Worm (Caenorhabditis elegans) whole organism, late embryonic: ENCODE data around the gene B0524.6.

Experiments
- C08G9.2 ChIP-seq: sonication (generic microtip); optimal IDR thresholded peaks from 2 replicates; lab custom pipeline; 2016; ENCODE audit warnings: mild to moderate bottlenecking, missing genetic modification characterization, moderate library complexity, missing compliant biosample characterization
- C38D4.7 ChIP-seq: fragments of 200-800 bp; sonication (Bioruptor generic); optimal IDR thresholded peaks from 2 replicates; lab custom pipeline; 2018; ENCODE audit warnings: mild to moderate bottlenecking, missing genetic modification characterization, moderate library complexity, missing compliant biosample characterization
- F13H6.1 ChIP-seq: sonication (generic microtip); optimal IDR thresholded peaks from 2 replicates; lab custom pipeline; 2016; ENCODE audit warnings: missing genetic modification characterization, missing compliant biosample characterization
- K09A11.1 ChIP-seq: sonication (generic microtip); optimal IDR thresholded peaks from 2 replicates; lab custom pipeline; 2017; ENCODE audit warnings: antibody characterized with exemption, mild to moderate bottlenecking, missing genetic modification characterization, missing compliant biosample characterization; ENCODE audit not compliant: insufficient read depth
- T23F11.4 ChIP-seq: fragments of 200-800 bp; sonication (Bioruptor generic); optimal IDR thresholded peaks from 2 replicates; lab custom pipeline; 2018; ENCODE audit warnings: mild to moderate bottlenecking, missing genetic modification characterization, missing compliant biosample characterization
- ceh-18 ChIP-seq: sonication (generic microtip); optimal IDR thresholded peaks from 2 replicates; lab custom pipeline; 2016; ENCODE audit warnings: missing genetic modification characterization, missing compliant biosample characterization
- ceh-19 ChIP-seq: fragments of 200-800 bp; sonication (Bioruptor generic); optimal IDR thresholded peaks from 2 replicates; lab custom pipeline; 2018; ENCODE audit warnings: mild to moderate bottlenecking, missing genetic modification characterization, missing compliant biosample characterization
- ceh-2 ChIP-seq: sonication (generic microtip); optimal IDR thresholded peaks from 2 replicates; lab custom pipeline; 2016; ENCODE audit warnings: missing genotype, missing genetic modification characterization, missing compliant biosample characterization
- ceh-22 ChIP-seq: sonication (generic microtip); optimal IDR thresholded peaks from 2 replicates; lab custom pipeline; 2017; ENCODE audit warnings: missing biosample characterization, missing genetic modification characterization
- ceh-30 ChIP-seq: fragments of 150-350 bp; optimal IDR thresholded peaks from 2 replicates; lab custom pipeline; 2014; ENCODE audit warnings: missing biosample characterization, missing genetic modification characterization
- ceh-34 ChIP-seq: sonication (generic microtip); optimal IDR thresholded peaks from 2 replicates; lab custom pipeline; 2016; ENCODE audit warnings: mild to moderate bottlenecking, missing genetic modification characterization, missing compliant biosample characterization
- ceh-45 ChIP-seq: fragments of 200-800 bp; sonication (Bioruptor generic); IDR thresholded peaks from 2 replicates; pipeline ENCODE4 v1.3.6; 2022; ENCODE audit warnings: missing genetic modification reagents, missing genetic modification characterization, missing compliant biosample characterization
- ceh-6 ChIP-seq: fragments of 200-800 bp; sonication (Bioruptor generic); optimal IDR thresholded peaks from 2 replicates; lab custom pipeline; 2018; ENCODE audit warnings: mild to moderate bottlenecking, missing genetic modification characterization, missing compliant biosample characterization
- ceh-9 ChIP-seq: sonication (generic microtip); optimal IDR thresholded peaks from 2 replicates; lab custom pipeline; 2016; ENCODE audit warnings: mild to moderate bottlenecking, missing genetic modification characterization, inconsistent platforms, missing compliant biosample characterization
- elt-2 ChIP-seq: sonication (generic microtip); optimal IDR thresholded peaks from 2 replicates; lab custom pipeline; 2016; ENCODE audit warnings: missing genetic modification reagents, missing genetic modification characterization, missing compliant biosample characterization
- elt-4 ChIP-seq: sonication (generic microtip); optimal IDR thresholded peaks from 2 replicates; lab custom pipeline; 2016; ENCODE audit warnings: missing genetic modification characterization, missing compliant biosample characterization
- ets-4 ChIP-seq: sonication (generic microtip); optimal IDR thresholded peaks from 2 replicates; lab custom pipeline; 2016; ENCODE audit warnings: missing genetic modification characterization, missing compliant biosample characterization
- eyg-1 ChIP-seq: sonication (generic microtip); optimal IDR thresholded peaks from 2 replicates; lab custom pipeline; 2016; ENCODE audit warnings: missing genotype, missing genetic modification characterization, missing compliant biosample characterization
- fkh-10 ChIP-seq: fragments of 150-350 bp; optimal IDR thresholded peaks from 2 replicates; lab custom pipeline; 2014; ENCODE audit warnings: missing biosample characterization, missing genetic modification reagents, missing genetic modification characterization
- gmeb-2 ChIP-seq: sonication (generic microtip); optimal IDR thresholded peaks from 2 replicates; lab custom pipeline; 2016; ENCODE audit warnings: missing genetic modification characterization, inconsistent platforms, missing compliant biosample characterization
- hlh-15 ChIP-seq: sonication (generic microtip); optimal IDR thresholded peaks from 2 replicates; lab custom pipeline; 2016; ENCODE audit warnings: missing genetic modification characterization, missing compliant biosample characterization
- hlh-30 ChIP-seq: sonication (generic microtip); optimal IDR thresholded peaks from 2 replicates; lab custom pipeline; 2017; ENCODE audit warnings: antibody characterized with exemption, missing genetic modification characterization, missing compliant biosample characterization; ENCODE audit not compliant: insufficient read depth
- hlh-6 ChIP-seq: sonication (generic microtip); optimal IDR thresholded peaks from 2 replicates; lab custom pipeline; 2016; ENCODE audit warnings: missing genotype, missing genetic modification characterization, missing compliant biosample characterization
- hlh-8 ChIP-seq: sonication (generic microtip); optimal IDR thresholded peaks from 2 replicates; lab custom pipeline; 2016; ENCODE audit warnings: missing genotype, missing genetic modification characterization, missing compliant biosample characterization
- lin-11 ChIP-seq: fragments of 200-800 bp; sonication (Bioruptor generic); optimal IDR thresholded peaks from 2 replicates; lab custom pipeline; 2018; ENCODE audit warnings: mild to moderate bottlenecking, missing genetic modification characterization, missing compliant biosample characterization
- madf-2 ChIP-seq: sonication (generic microtip); optimal IDR thresholded peaks from 2 replicates; lab custom pipeline; 2017; ENCODE audit warnings: missing genetic modification characterization, missing compliant biosample characterization
- mec-3 ChIP-seq: sonication (generic microtip); optimal IDR thresholded peaks from 2 replicates; lab custom pipeline; 2016; ENCODE audit warnings: borderline replicate concordance, missing genetic modification characterization, missing compliant biosample characterization
- nfya-1 ChIP-seq: sonication (generic microtip); optimal IDR thresholded peaks from 2 replicates; lab custom pipeline; 2017; ENCODE audit warnings: missing genetic modification characterization, mild to moderate bottlenecking, missing compliant biosample characterization, antibody characterized with exemption, moderate library complexity
- nhr-11 ChIP-seq: fragments of 150-350 bp; optimal IDR thresholded peaks from 2 replicates; lab custom pipeline; 2014; ENCODE audit warnings: missing biosample characterization, missing genetic modification characterization
- npax-4 ChIP-seq: sonication (generic microtip); optimal IDR thresholded peaks from 2 replicates; lab custom pipeline; 2016; ENCODE audit warnings: missing genetic modification characterization, missing compliant biosample characterization
- odd-2 ChIP-seq: sonication (generic microtip); optimal IDR thresholded peaks from 2 replicates; lab custom pipeline; 2017; ENCODE audit warnings: antibody characterized with exemption, mild to moderate bottlenecking, missing genetic modification characterization, missing compliant biosample characterization
- pag-3 ChIP-seq: sonication (generic microtip); optimal IDR thresholded peaks from 2 replicates; lab custom pipeline; 2016; ENCODE audit warnings: missing compliant biosample characterization, missing genetic modification characterization, borderline replicate concordance
- pax-1 ChIP-seq: fragments of 150-350 bp; optimal IDR thresholded peaks from 2 replicates; lab custom pipeline; 2014; ENCODE audit warnings: missing biosample characterization, missing genetic modification characterization
- pha-4 ChIP-seq: fragments of 150-350 bp; optimal IDR thresholded peaks from 2 replicates; lab custom pipeline; 2018; ENCODE audit warnings: missing biosample characterization, missing genetic modification reagents, missing genetic modification characterization
- pqm-1 ChIP-seq: sonication (generic microtip); optimal IDR thresholded peaks from 2 replicates; lab custom pipeline; 2016; ENCODE audit warnings: missing genetic modification characterization, missing compliant biosample characterization
- ref-2 ChIP-seq: sonication (generic microtip); optimal IDR thresholded peaks from 2 replicates; lab custom pipeline; 2016; ENCODE audit warnings: missing genetic modification characterization, missing compliant biosample characterization
- rnt-1 ChIP-seq: sonication (generic microtip); optimal IDR thresholded peaks from 2 replicates; lab custom pipeline; 2016; ENCODE audit warnings: missing genetic modification characterization, missing compliant biosample characterization
- sdc-2 ChIP-seq: sonication (generic microtip); optimal IDR thresholded peaks from 2 replicates; lab custom pipeline; 2016; ENCODE audit warnings: missing genotype, missing genetic modification characterization, missing compliant biosample characterization
- tbx-2 ChIP-seq: sonication (generic microtip); optimal IDR thresholded peaks from 2 replicates; lab custom pipeline; 2016; ENCODE audit warnings: missing genetic modification characterization, missing compliant biosample characterization
- tbx-7 ChIP-seq: sonication (generic microtip); optimal IDR thresholded peaks from 2 replicates; lab custom pipeline; 2016; ENCODE audit warnings: missing genotype, missing genetic modification characterization, missing compliant biosample characterization
- ttx-3 ChIP-seq: sonication (generic microtip); optimal IDR thresholded peaks from 2 replicates; lab custom pipeline; 2016; ENCODE audit warnings: missing genetic modification reagents, missing genetic modification characterization, missing compliant biosample characterization
- unc-42 ChIP-seq: sonication (generic microtip); optimal IDR thresholded peaks from 2 replicates; lab custom pipeline; 2016; ENCODE audit warnings: missing genotype, missing genetic modification characterization, missing compliant biosample characterization
- unc-55 ChIP-seq: sonication (generic microtip); optimal IDR thresholded peaks from 2 replicates; lab custom pipeline; 2017; ENCODE audit warnings: missing biosample characterization, missing genetic modification reagents, missing genetic modification characterization
- ztf-16 ChIP-seq: sonication (generic microtip); optimal IDR thresholded peaks from 2 replicates; lab custom pipeline; 2017; ENCODE audit warnings: missing genetic modification characterization, missing compliant biosample characterization

B0524.6 gene

ce11 chrIII:1950236-1950635, 44.8 kb upstream of the B0524.6 start, which contains the start of the genes polh-1 and rps-22 (continued):
- TF ChIP-seq ceh-9 (tag; lab: Kevin White, UChicago) (no peak), rnt-1 (tag; lab: Kevin White, UChicago) (peak; percentile 38), ceh-2 (tag; lab: Kevin White, UChicago) (no peak), tbx-7 (no peak)

DNA sequence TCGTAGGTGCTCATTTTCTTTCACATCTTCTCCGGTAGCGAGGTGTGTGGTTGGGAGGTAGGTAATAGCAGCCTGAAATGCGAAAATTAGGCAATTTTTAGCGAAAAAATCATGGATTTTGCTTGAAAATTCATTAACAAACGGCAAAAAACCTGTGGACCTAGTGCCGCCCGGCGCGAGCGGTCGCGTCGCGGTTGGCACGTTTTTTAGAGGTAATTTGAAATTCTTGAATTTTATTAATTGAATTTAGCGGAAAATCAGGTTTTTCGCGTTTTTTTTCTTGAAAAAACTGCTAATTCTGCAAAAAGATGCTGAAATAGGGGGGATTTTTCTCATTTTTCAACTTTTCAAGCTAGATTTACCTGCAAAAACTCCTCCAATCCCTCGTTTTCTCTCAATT, 43.9 kb upstream of the B0524.6 start:
- TF ChIP-seq ceh-18 (tag; lab: Kevin White, UChicago): no peak
- TF ChIP-seq ceh-19: no peak
- TF ChIP-seq hlh-30: no peak
- no peak for TF ChIP-seq fkh-10 (GFP tag; lab: Kevin White, UChicago)
- no peak for TF ChIP-seq pqm-1 (tag; lab: Kevin White, UChicago)
- no peak for TF ChIP-seq ceh-6 (GFP tag; lab: Kevin White, UChicago)
- TF ChIP-seq pha-4: no peak
- TF ChIP-seq tbx-7: no peak
- no peak for TF ChIP-seq tbx-2 (tag; lab: Kevin White, UChicago)
- TF ChIP-seq odd-2 (tag; lab: Kevin White, UChicago): no peak
- TF ChIP-seq elt-2: no peak
- TF ChIP-seq ceh-30: no peak
- TF ChIP-seq pax-1 (tag; lab: Kevin White, UChicago): no peak
- no peak for TF ChIP-seq ceh-34 (tag; lab: Kevin White, UChicago)
- no peak for TF ChIP-seq mec-3 (tag; lab: Kevin White, UChicago)
- TF ChIP-seq K09A11.1 (tag; lab: Kevin White, UChicago): no peak
- TF ChIP-seq hlh-6: no peak
- no peak for TF ChIP-seq hlh-8 (tag; lab: Kevin White, UChicago)
- TF ChIP-seq, all 69 proteins: peak for 0

- no peak for TF ChIP-seq sdc-2 (tag; lab: Kevin White, UChicago)
- no peak for TF ChIP-seq ceh-19
- no peak for TF ChIP-seq eyg-1
- no peak for TF ChIP-seq ceh-22
- no peak for TF ChIP-seq tbx-7
- no peak for TF ChIP-seq gmeb-2 (tag; lab: Kevin White, UChicago)
- no peak for TF ChIP-seq lin-11
- TF ChIP-seq ref-2: no peak
- no peak for TF ChIP-seq elt-4 (tag; lab: Kevin White, UChicago)
- TF ChIP-seq ceh-45 (GFP tag; lab: Robert Waterston, UW): no peak
- no peak for TF ChIP-seq C08G9.2 (tag; lab: Kevin White, UChicago)
- TF ChIP-seq madf-2 (tag; lab: Kevin White, UChicago): no peak
- no peak for TF ChIP-seq npax-4 (tag; lab: Kevin White, UChicago)
- TF ChIP-seq nhr-11: no peak
- TF ChIP-seq ztf-16 (tag; lab: Kevin White, UChicago): no peak
- no peak for TF ChIP-seq rnt-1 (tag; lab: Kevin White, UChicago)
- TF ChIP-seq C38D4.7 (GFP tag; lab: Kevin White, UChicago): no peak
Observed at ce11 chrIII:1947851-1948250, 42.4 kb upstream of the B0524.6 start.

- TF ChIP-seq npax-4 (tag; lab: Kevin White, UChicago): no peak
- TF ChIP-seq sdc-2 (tag; lab: Kevin White, UChicago): no peak
Observed at ce11 chrIII:1943488-1943887, 38.0 kb upstream of the B0524.6 start, which contains the start of gene F53A3.1. Gene F53A3.1, minus strand, starts transcription at chrIII:1943637.

DNA sequence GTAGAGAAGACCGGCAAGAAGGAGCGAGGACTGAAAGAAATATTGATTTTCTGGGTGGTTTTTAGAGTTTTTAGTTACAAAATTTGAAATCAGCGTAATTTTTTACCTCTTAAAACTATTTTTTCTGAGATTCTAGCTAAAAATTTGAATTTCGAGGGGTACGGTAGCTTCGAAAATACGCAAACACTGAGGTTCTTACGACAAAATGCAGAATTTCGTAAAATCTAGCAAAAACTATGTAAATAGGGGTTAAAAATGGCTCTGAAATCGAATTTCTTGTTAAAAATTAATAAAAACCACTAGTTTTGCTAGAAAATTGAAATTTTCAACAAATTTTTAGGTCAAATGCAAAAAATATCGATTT, 34.2 kb upstream of the B0524.6 start:
- no peak for TF ChIP-seq ref-2
- TF ChIP-seq pag-3: no peak
- TF ChIP-seq hlh-15: no peak
- no peak for TF ChIP-seq eyg-1
- no peak for TF ChIP-seq nhr-11
- no peak for TF ChIP-seq ceh-6 (GFP tag; lab: Kevin White, UChicago)
- TF ChIP-seq unc-55 (GFP tag; lab: Kevin White, UChicago): no peak
- no peak for TF ChIP-seq ztf-16 (tag; lab: Kevin White, UChicago)
- TF ChIP-seq unc-42 (tag; lab: Kevin White, UChicago): no peak
- TF ChIP-seq pqm-1 (tag; lab: Kevin White, UChicago): no peak
- no peak for TF ChIP-seq ttx-3 (tag; lab: Kevin White, UChicago)
- no peak for TF ChIP-seq F13H6.1 (tag; lab: Kevin White, UChicago)
- TF ChIP-seq T23F11.4 (GFP tag; lab: Kevin White, UChicago): no peak
- TF ChIP-seq C08G9.2 (tag; lab: Kevin White, UChicago): no peak
- TF ChIP-seq ets-4 (tag; lab: Kevin White, UChicago): no peak
- no peak for TF ChIP-seq nfya-1 (tag; lab: Kevin White, UChicago)
- TF ChIP-seq C38D4.7 (GFP tag; lab: Kevin White, UChicago): no peak
